Fruit fly (Drosophila melanogaster) whole organism: ENCODE results near the gene CG15765.

Source experiments
- CG8478 ChIP-seq: fragments of >200 bp; optimal IDR thresholded peaks from 2 replicates; lab custom pipeline; 2018; ENCODE audit warnings: inconsistent platforms
- Dll ChIP-seq: fragments of >200 bp; optimal IDR thresholded peaks from 2 replicates; lab custom pipeline; 2017
- EcR ChIP-seq, 2 experiments: fragments of >200 bp; optimal IDR thresholded peaks; 2 replicates each; lab custom pipeline; 2017; ENCODE audit warnings: missing biosample characterization in 2 of 2, missing genetic modification characterization in 2 of 2, missing genetic modification reagents in 2 of 2
- pan ChIP-seq: fragments of >200 bp; optimal IDR thresholded peaks from 2 replicates; lab custom pipeline; 2017
- psq ChIP-seq: fragments of >200 bp; optimal IDR thresholded peaks from 2 replicates; lab custom pipeline; 2017
- usp ChIP-seq: fragments of >200 bp; optimal IDR thresholded peaks from 2 replicates; lab custom pipeline; 2017; ENCODE audit warnings: missing biosample characterization, missing genetic modification characterization, mixed read lengths

dm6 chrX:5852677-5853076, 34.3 kb downstream of the CG15765 start:
- no peak for TF ChIP-seq CG8478
- TF ChIP-seq pan = no peak
- TF ChIP-seq Dll (lab: Kevin White, UChicago) = no peak
- TF ChIP-seq usp (GFP tag; lab: Kevin White, UChicago) = no peak
- TF ChIP-seq psq (lab: Kevin White, UChicago) = no peak
- no peak for TF ChIP-seq EcR (GFP tag; optimal IDR thresholded peaks at IDR 0.05; lab: Kevin White, UChicago)
